Fruit fly (Drosophila melanogaster): Measurements from ENCODE around the gene Non2.

The Non2 gene

dm6 chr3L:2808278-2808892, 41.6 kb downstream of the Non2 start:
- TF ChIP-seq noc (tag; optimal IDR thresholded peaks at IDR 0.05): peak; percentile 53

- TF ChIP-seq noc (tag; optimal IDR thresholded peaks at IDR 0.05): peak; percentile 49
Observed at dm6 chr3L:2809767-2810166, 43.0 kb downstream of the Non2 start.

dm6 chr3L:2816655-2817054, 49.9 kb downstream of the Non2 start:
- no peak for TF ChIP-seq noc (tag; optimal IDR thresholded peaks at IDR 0.05)

- TF ChIP-seq noc (tag; optimal IDR thresholded peaks at IDR 0.05): no peak
Observed at dm6 chr3L:2817872-2818271, 51.1 kb downstream of the Non2 start.
